Fruit fly (Drosophila melanogaster): ENCODE measurements around the gene CG11134.
A peak's percentile ranks its signal among the peaks of the same experiment; 100 is the strongest.

- TF ChIP-seq CG8478 (optimal IDR thresholded peaks at IDR 0.05) (no peak), CTCF (optimal IDR thresholded peaks at IDR 0.05) (peak in 1 of 2 experiments; percentile 51)
These were observed 1.6 kb upstream of the CG11134 start, which contains the start of gene g for dm6 chrX:13736174-13736482.

Measured in S2 (cell line).